Worm (Caenorhabditis elegans) whole organism, mixed stage, embryonic: Measurements from ENCODE around the gene Y49A3A.4.

Experiments
- M03D4.4 ChIP-seq: sonication (generic microtip); optimal IDR thresholded peaks from 2 replicates; lab custom pipeline; 2017; ENCODE audit warnings: mild to moderate bottlenecking, missing genetic modification characterization, missing compliant biosample characterization
- blmp-1 ChIP-seq: fragments of 150-350 bp; optimal IDR thresholded peaks from 2 replicates; lab custom pipeline; 2014; ENCODE audit warnings: missing biosample characterization, missing genetic modification characterization
- ceh-39 ChIP-seq: fragments of 150-350 bp; optimal IDR thresholded peaks from 2 replicates; lab custom pipeline; 2014; ENCODE audit warnings: missing biosample characterization, missing genetic modification characterization
- ceh-43 ChIP-seq: fragments of 200-800 bp; sonication (Bioruptor generic); optimal IDR thresholded peaks from 2 replicates; lab custom pipeline; 2018; ENCODE audit warnings: mild to moderate bottlenecking, missing genetic modification characterization, moderate library complexity, missing compliant biosample characterization
- ceh-83 ChIP-seq: fragments of 200-800 bp; sonication (Bioruptor generic); optimal IDR thresholded peaks from 2 replicates; lab custom pipeline; 2018; ENCODE audit warnings: mild to moderate bottlenecking, missing genetic modification characterization, missing compliant biosample characterization
- ces-1 ChIP-seq: fragments of 150-350 bp; optimal IDR thresholded peaks from 2 replicates; lab custom pipeline; 2014; ENCODE audit warnings: missing biosample characterization, missing genetic modification reagents, missing genetic modification characterization
- cnd-1 ChIP-seq: fragments of 200-800 bp; sonication (Bioruptor generic); optimal IDR thresholded peaks from 2 replicates; lab custom pipeline; 2018; ENCODE audit warnings: mild to moderate bottlenecking, missing genetic modification characterization, missing compliant biosample characterization
- drap-1 ChIP-seq: fragments of 200-800 bp; sonication (Bioruptor generic); optimal IDR thresholded peaks from 3 replicates; lab custom pipeline; 2018; ENCODE audit warnings: mild to moderate bottlenecking, missing genetic modification characterization, missing compliant biosample characterization
- elt-1 ChIP-seq: sonication (generic microtip); optimal IDR thresholded peaks from 2 replicates; lab custom pipeline; 2017; ENCODE audit warnings: missing genetic modification characterization, mild to moderate bottlenecking, missing compliant biosample characterization, antibody characterized with exemption, moderate library complexity, borderline replicate concordance; ENCODE audit not compliant: insufficient read depth
- flh-1 ChIP-seq: fragments of 200-800 bp; sonication (Bioruptor generic); optimal IDR thresholded peaks from 2 replicates; lab custom pipeline; 2018; ENCODE audit warnings: mild to moderate bottlenecking, missing genetic modification characterization, moderate library complexity, missing compliant biosample characterization
- lin-13 ChIP-seq: fragments of 150-350 bp; optimal IDR thresholded peaks from 2 replicates; lab custom pipeline; 2014; ENCODE audit warnings: missing biosample characterization, missing genetic modification characterization
- lin-32 ChIP-seq: fragments of 200-800 bp; sonication (Bioruptor generic); optimal IDR thresholded peaks from 2 replicates; lab custom pipeline; 2018; ENCODE audit warnings: mild to moderate bottlenecking, missing genetic modification characterization, missing compliant biosample characterization
- lsy-2 ChIP-seq: fragments of 150-350 bp; optimal IDR thresholded peaks from 2 replicates; lab custom pipeline; 2014; ENCODE audit warnings: missing biosample characterization, missing genetic modification characterization
- mab-5 ChIP-seq: fragments of 150-350 bp; optimal IDR thresholded peaks from 2 replicates; lab custom pipeline; 2014; ENCODE audit warnings: missing biosample characterization, missing genetic modification characterization
- mep-1 ChIP-seq: fragments of 150-350 bp; optimal IDR thresholded peaks from 2 replicates; lab custom pipeline; 2017; ENCODE audit warnings: missing biosample characterization, missing genetic modification reagents, missing genetic modification characterization, inconsistent platforms
- mls-2 ChIP-seq: sonication (generic microtip); optimal IDR thresholded peaks from 2 replicates; lab custom pipeline; 2016; ENCODE audit warnings: mild to moderate bottlenecking, missing genetic modification characterization, moderate library complexity, missing compliant biosample characterization
- nhr-12 ChIP-seq: fragments of 150-350 bp; optimal IDR thresholded peaks from 2 replicates; lab custom pipeline; 2014; ENCODE audit warnings: missing biosample characterization, missing genetic modification characterization
- nhr-2 ChIP-seq: fragments of 150-350 bp; optimal IDR thresholded peaks from 2 replicates; lab custom pipeline; 2014; ENCODE audit warnings: missing biosample characterization, missing genetic modification characterization
- nhr-237 ChIP-seq: fragments of 150-350 bp; optimal IDR thresholded peaks from 2 replicates; lab custom pipeline; 2014; ENCODE audit warnings: missing biosample characterization, missing genetic modification characterization
- pha-4 ChIP-seq: fragments of 150-350 bp; optimal IDR thresholded peaks from 2 replicates; lab custom pipeline; 2018; ENCODE audit warnings: missing biosample characterization, missing genetic modification reagents, missing genetic modification characterization
- sem-2 ChIP-seq: fragments of 200-800 bp; sonication (Bioruptor generic); optimal IDR thresholded peaks from 2 replicates; lab custom pipeline; 2018; ENCODE audit warnings: mild to moderate bottlenecking, missing genetic modification characterization, missing compliant biosample characterization
- snpc-4 ChIP-seq: fragments of 150-350 bp; optimal IDR thresholded peaks from 2 replicates; lab custom pipeline; 2014; ENCODE audit warnings: missing biosample characterization, missing genetic modification characterization
- sptf-1 ChIP-seq: sonication (generic microtip); optimal IDR thresholded peaks from 2 replicates; lab custom pipeline; 2017; ENCODE audit warnings: mild to moderate bottlenecking, missing genetic modification characterization, moderate library complexity, missing compliant biosample characterization
- tbx-8 ChIP-seq: fragments of 200-800 bp; sonication (Bioruptor generic); optimal IDR thresholded peaks from 2 replicates; lab custom pipeline; 2018; ENCODE audit warnings: mild to moderate bottlenecking, missing genetic modification characterization, moderate library complexity, missing compliant biosample characterization
- unc-120 ChIP-seq: sonication (generic microtip); optimal IDR thresholded peaks from 2 replicates; lab custom pipeline; 2017; ENCODE audit warnings: missing genetic modification characterization, missing compliant biosample characterization; ENCODE audit not compliant: poor library complexity, severe bottlenecking
- unc-62 ChIP-seq: fragments of 150-350 bp; optimal IDR thresholded peaks from 2 replicates; lab custom pipeline; 2014; ENCODE audit warnings: missing biosample characterization, missing genetic modification reagents, missing genetic modification characterization
- zip-8 ChIP-seq: fragments of 150-350 bp; optimal IDR thresholded peaks from 2 replicates; lab custom pipeline; 2014; ENCODE audit warnings: missing biosample characterization, missing genetic modification characterization
- ztf-11 ChIP-seq: fragments of 150-350 bp; optimal IDR thresholded peaks from 2 replicates; lab custom pipeline; 2014; ENCODE audit warnings: missing biosample characterization, missing genetic modification characterization

Y49A3A.4 gene

ce11 chrV:14334901-14335300, 23.8 kb downstream of the Y49A3A.4 start, which contains the start of gene srm-5:
TSS of gene srm-5 (plus strand) at chrV:14335201.
- TF ChIP-seq lin-13 (tag; lab: Kevin White, UChicago) = no peak

- TF ChIP-seq ceh-43 (GFP tag; lab: Kevin White, UChicago) (no peak), mab-5 (tag; lab: Kevin White, UChicago) (no peak), mep-1 (tag; lab: Kevin White, UChicago) (no peak), lin-32 (GFP tag; lab: Kevin White, UChicago) (no peak), tbx-8 (GFP tag; lab: Kevin White, UChicago) (no peak), ztf-11 (tag; lab: Kevin White, UChicago) (no peak), unc-62 (GFP tag; lab: Kevin White, UChicago) (no peak), sptf-1 (no peak), nhr-12 (tag; lab: Kevin White, UChicago) (no peak), sem-2 (GFP tag; lab: Kevin White, UChicago) (no peak), zip-8 (tag; lab: Kevin White, UChicago) (no peak), ceh-83 (no peak), ceh-39 (no peak)
Measured at ce11 chrV:14333116-14333515, 25.6 kb downstream of the Y49A3A.4 start, which contains the start of gene srm-4. TSS of gene srm-4 (plus strand) at chrV:14333416.

- TF ChIP-seq nhr-237 (tag; lab: Kevin White, UChicago) = no peak
- TF ChIP-seq drap-1 (GFP tag; lab: Kevin White, UChicago) = no peak
- TF ChIP-seq unc-120 (tag; lab: Kevin White, UChicago) = no peak
- TF ChIP-seq flh-1 (GFP tag; lab: Kevin White, UChicago) = no peak
- TF ChIP-seq cnd-1 (tag; lab: Kevin White, UChicago) = no peak
- TF ChIP-seq sptf-1 = no peak
- TF ChIP-seq snpc-4 (tag; lab: Kevin White, UChicago) = no peak
- TF ChIP-seq ces-1 (GFP tag; lab: Kevin White, UChicago) = no peak
- TF ChIP-seq mab-5 (tag; lab: Kevin White, UChicago) = no peak
- TF ChIP-seq tbx-8 (GFP tag; lab: Kevin White, UChicago) = no peak
Measured at ce11 chrV:14331477-14331876, 27.2 kb downstream of the Y49A3A.4 start, which contains the start of gene F47B8.8. TSS of gene F47B8.8 (plus strand) at chrV:14331733.

- TF ChIP-seq sptf-1 (no peak), mab-5 (tag; lab: Kevin White, UChicago) (no peak)
- TF ChIP-seq, all 35 proteins: peak for 0
Measured at ce11 chrV:14328806-14329205, 29.9 kb downstream of the Y49A3A.4 start, which contains the start of gene pepm-1. TSS of gene pepm-1 (plus strand) at chrV:14329106.

ce11 chrV:14327776-14328175, 30.9 kb downstream of the Y49A3A.4 start, which contains the start of gene F47B8.5:
TSS of gene F47B8.5 (minus strand) at chrV:14327876.
- TF ChIP-seq blmp-1 (tag; lab: Kevin White, UChicago) (no peak), cnd-1 (tag; lab: Kevin White, UChicago) (no peak), zip-8 (tag; lab: Kevin White, UChicago) (no peak), lin-32 (GFP tag; lab: Kevin White, UChicago) (no peak), sem-2 (GFP tag; lab: Kevin White, UChicago) (no peak), ceh-83 (no peak), elt-1 (tag; lab: Kevin White, UChicago) (no peak), mep-1 (tag; lab: Kevin White, UChicago) (no peak), unc-62 (GFP tag; lab: Kevin White, UChicago) (no peak), M03D4.4 (no peak), nhr-12 (tag; lab: Kevin White, UChicago) (no peak), lin-13 (tag; lab: Kevin White, UChicago) (no peak), lsy-2 (tag; lab: Kevin White, UChicago) (no peak)

ce11 chrV:14324502-14325467, 33.9 kb downstream of the Y49A3A.4 start, which contains the start of the genes F47B8.4 and F47B8.18:
TSS of gene F47B8.4 (minus strand) at chrV:14324673.
TSS of gene F47B8.18 (minus strand) at chrV:14325464.
- TF ChIP-seq drap-1 (GFP tag; lab: Kevin White, UChicago) (no peak), nhr-2 (tag; lab: Kevin White, UChicago) (no peak), tbx-8 (GFP tag; lab: Kevin White, UChicago) (no peak), unc-120 (tag; lab: Kevin White, UChicago) (no peak), ceh-39 (no peak), snpc-4 (tag; lab: Kevin White, UChicago) (no peak), lin-32 (GFP tag; lab: Kevin White, UChicago) (no peak), pha-4 (no peak), mls-2 (tag; lab: Kevin White, UChicago) (no peak)
